Worm (Caenorhabditis elegans) whole organism, L4/young adult: ENCODE results near the gene glr-4.

ENCODE experiments used
- W03F9.2 ChIP-seq: fragments of 150-350 bp; optimal IDR thresholded peaks from 2 replicates; lab custom pipeline; 2014; ENCODE audit warnings: missing biosample characterization, missing genetic modification characterization
- dao-5 ChIP-seq: sonication (generic microtip); optimal IDR thresholded peaks from 2 replicates; lab custom pipeline; 2016; ENCODE audit warnings: missing genotype, missing genetic modification characterization, moderate library complexity, missing compliant biosample characterization
- him-1 ChIP-seq: sonication (generic microtip); optimal IDR thresholded peaks from 2 replicates; lab custom pipeline; 2016; ENCODE audit warnings: missing genotype, missing genetic modification reagents, missing genetic modification characterization, missing compliant biosample characterization

The glr-4 gene

ce11 chrII:7803174-7803573 lies 9.1 kb upstream of the glr-4 start:
- TF ChIP-seq W03F9.2 (no peak), dao-5 (tag; lab: Kevin White, UChicago) (no peak), him-1 (tag; lab: Kevin White, UChicago) (no peak)

ce11 chrII:7801899-7802298 lies 7.8 kb upstream of the glr-4 start:
- TF ChIP-seq dao-5 (tag; lab: Kevin White, UChicago) (no peak), him-1 (tag; lab: Kevin White, UChicago) (no peak), W03F9.2 (no peak)

ce11 chrII:7801255-7801654 lies 7.1 kb upstream of the glr-4 start:
- no peak for TF ChIP-seq W03F9.2
- TF ChIP-seq him-1 (tag; lab: Kevin White, UChicago): no peak
- TF ChIP-seq dao-5 (tag; lab: Kevin White, UChicago): no peak

- TF ChIP-seq W03F9.2 (no peak), dao-5 (tag; lab: Kevin White, UChicago) (no peak), him-1 (tag; lab: Kevin White, UChicago) (no peak)
Measured at ce11 chrII:7795299-7795698, 1.2 kb upstream of the glr-4 start.

ce11 chrII:7792514-7792913 lies 1.6 kb downstream of the glr-4 start:
- TF ChIP-seq dao-5 (tag; lab: Kevin White, UChicago) (no peak), W03F9.2 (no peak), him-1 (tag; lab: Kevin White, UChicago) (no peak)

DNA sequence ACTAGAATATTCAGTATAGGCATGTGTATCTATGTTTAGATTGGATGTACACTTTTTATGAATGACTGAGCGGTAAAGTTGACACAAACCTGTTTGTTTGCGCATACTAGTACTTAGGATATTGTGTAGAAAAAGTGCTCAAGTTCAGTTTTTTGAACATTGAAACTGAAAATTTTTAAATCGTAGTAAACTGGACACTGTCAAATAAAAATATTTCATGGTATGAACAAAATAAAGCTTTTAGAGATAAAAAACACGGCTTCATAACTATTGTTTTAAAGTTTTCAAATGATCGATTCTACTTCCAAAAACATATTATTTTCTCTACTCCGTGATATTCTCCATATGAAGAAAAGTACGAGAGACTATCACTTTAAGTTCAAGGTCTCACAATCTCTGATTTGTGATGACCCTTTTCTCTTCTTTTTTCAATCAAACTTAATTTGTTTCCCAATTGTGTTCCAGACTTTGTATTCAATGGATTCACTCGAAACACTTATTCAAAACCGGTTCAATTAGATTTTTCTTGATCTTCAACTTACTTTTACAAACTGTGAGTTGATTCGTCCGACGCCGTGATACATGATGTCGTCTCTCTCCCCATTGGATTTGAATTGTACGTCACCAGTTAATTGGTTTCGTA lies 2.6 kb downstream of the glr-4 start:
- TF ChIP-seq W03F9.2 (no peak), him-1 (tag; lab: Kevin White, UChicago) (no peak), dao-5 (tag; lab: Kevin White, UChicago) (no peak)

- TF ChIP-seq W03F9.2 (no peak), him-1 (tag; lab: Kevin White, UChicago) (no peak), dao-5 (tag; lab: Kevin White, UChicago) (no peak)
Measured at ce11 chrII:7790324-7790898, 3.7 kb downstream of the glr-4 start, which contains the start of gene srlf-1. Gene srlf-1, plus strand, starts transcription at chrII:7790591.

- no peak for TF ChIP-seq him-1 (tag; lab: Kevin White, UChicago)
- TF ChIP-seq W03F9.2: no peak
- TF ChIP-seq dao-5 (tag; lab: Kevin White, UChicago): no peak
Measured at ce11 chrII:7789605-7790004, 4.5 kb downstream of the glr-4 start.

DNA sequence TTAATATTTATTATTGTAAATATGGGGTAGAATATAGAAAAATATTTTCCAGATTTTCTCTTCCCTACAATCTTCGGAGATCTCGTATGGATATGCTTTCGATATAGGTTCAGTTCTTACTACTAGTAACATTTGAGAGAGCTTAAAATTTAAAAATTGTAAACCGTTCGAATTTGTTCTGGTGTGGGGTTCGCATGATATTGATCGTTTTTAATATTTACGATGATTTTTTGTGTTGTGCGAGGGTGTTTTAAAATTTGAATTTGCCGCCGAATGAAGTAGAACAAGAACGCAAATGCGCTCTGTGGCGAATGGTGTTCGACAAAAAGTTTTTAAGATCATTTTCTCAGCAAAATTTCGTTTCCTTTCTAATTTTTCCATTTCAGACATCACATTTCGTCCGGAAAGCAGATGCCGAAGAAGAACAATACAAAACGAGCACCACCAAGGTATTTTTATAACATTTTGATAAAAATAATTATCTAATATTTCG lies 10.6 kb downstream of the glr-4 start, which contains the start of gene skr-17:
Gene skr-17 (plus strand): TSS at position 51 of the 493 bp plus-strand sequence.
- no peak for TF ChIP-seq him-1 (tag; lab: Kevin White, UChicago)
- TF ChIP-seq W03F9.2: no peak
- no peak for TF ChIP-seq dao-5 (tag; lab: Kevin White, UChicago)

ce11 chrII:7781102-7781616 lies 13.0 kb downstream of the glr-4 start, which contains the start of the genes snpc-1.1 and spdl-1:
Gene snpc-1.1, minus strand, starts transcription at chrII:7781301.
Gene spdl-1, plus strand, starts transcription at chrII:7781566.
- TF ChIP-seq him-1 (tag; lab: Kevin White, UChicago) (no peak), W03F9.2 (no peak), dao-5 (tag; lab: Kevin White, UChicago) (no peak)

DNA sequence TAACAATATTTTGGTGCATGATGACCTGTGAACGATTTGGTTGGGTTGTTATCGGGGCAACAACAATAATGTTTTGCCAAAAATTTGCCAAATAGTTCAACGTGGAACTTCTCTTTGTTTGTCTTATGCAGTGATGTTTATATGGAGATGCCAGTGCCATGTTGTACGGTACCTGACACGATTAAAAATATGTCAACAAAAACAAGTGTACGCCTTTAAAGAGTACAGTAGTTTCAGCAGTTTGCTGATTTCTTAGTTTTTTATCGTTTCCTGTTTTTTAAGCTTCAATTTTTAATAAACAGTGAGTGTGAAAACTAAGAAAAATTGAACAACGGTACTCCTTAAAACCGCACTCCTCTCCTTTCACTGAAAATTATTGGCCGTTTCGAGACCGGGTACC lies 15.8 kb downstream of the glr-4 start:
- TF ChIP-seq dao-5 (tag; lab: Kevin White, UChicago): no peak
- no peak for TF ChIP-seq him-1 (tag; lab: Kevin White, UChicago)
- TF ChIP-seq W03F9.2: no peak

- TF ChIP-seq dao-5 (tag; lab: Kevin White, UChicago): no peak
- no peak for TF ChIP-seq him-1 (tag; lab: Kevin White, UChicago)
- TF ChIP-seq W03F9.2: no peak
Measured at ce11 chrII:7777320-7777978, 16.7 kb downstream of the glr-4 start, which contains the start of gene mthf-1. Gene mthf-1, minus strand, starts transcription at chrII:7777823.

ce11 chrII:7776715-7777114 lies 17.4 kb downstream of the glr-4 start:
- TF ChIP-seq dao-5 (tag; lab: Kevin White, UChicago): no peak
- TF ChIP-seq W03F9.2: no peak
- no peak for TF ChIP-seq him-1 (tag; lab: Kevin White, UChicago)

DNA sequence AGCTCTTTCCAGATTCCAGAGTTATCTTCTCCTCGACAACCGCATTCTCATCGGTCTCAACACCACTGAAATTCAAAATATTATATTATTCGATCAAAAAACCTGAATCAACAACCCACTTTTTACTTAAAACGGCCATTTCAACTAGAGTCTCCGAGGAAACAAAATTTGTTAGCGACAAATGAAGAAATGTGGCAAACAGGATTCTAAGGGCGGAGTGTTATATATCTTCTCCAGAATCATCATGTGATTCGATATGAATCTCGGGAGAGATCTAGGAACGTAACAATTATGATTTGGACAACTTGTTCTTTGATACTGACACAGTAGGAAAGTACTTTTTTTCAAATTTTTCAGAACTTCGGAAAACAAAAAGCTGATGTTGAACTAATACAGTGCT lies 17.9 kb downstream of the glr-4 start:
- no peak for TF ChIP-seq him-1 (tag; lab: Kevin White, UChicago)
- TF ChIP-seq dao-5 (tag; lab: Kevin White, UChicago): no peak
- no peak for TF ChIP-seq W03F9.2
